Fruit fly (Drosophila melanogaster): ENCODE results near the gene CG13962.

The CG13962 gene

DNA sequence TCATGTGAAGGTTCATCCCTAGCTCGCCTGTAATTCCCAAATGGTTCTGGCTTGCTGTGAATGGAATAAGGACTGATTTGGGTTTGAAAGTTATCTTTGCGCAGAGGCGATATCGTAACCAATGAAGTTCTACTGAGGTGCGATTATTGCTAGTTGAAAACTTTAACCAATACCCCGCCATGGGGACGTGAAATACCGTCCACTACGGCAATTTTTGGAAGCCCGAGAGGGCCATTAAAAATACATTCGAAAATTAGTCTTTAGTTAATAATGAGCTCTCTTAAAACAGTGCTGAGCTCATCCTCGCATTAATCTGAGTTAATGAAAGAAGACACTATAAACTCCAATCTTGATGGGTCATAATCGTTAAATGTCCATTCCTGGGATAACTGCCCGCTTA, 3.7 kb downstream of the CG13962 start:
- TF ChIP-seq HLH106 (tag; optimal IDR thresholded peaks at IDR 0.05) (no peak), psq (GFP tag; optimal IDR thresholded peaks at IDR 0.05) (no peak), CG9705 (GFP tag; optimal IDR thresholded peaks at IDR 0.05) (no peak), Rel (GFP tag; optimal IDR thresholded peaks at IDR 0.05) (no peak), Rel (tag; optimal IDR thresholded peaks at IDR 0.05) (no peak), CG32264 (GFP tag; optimal IDR thresholded peaks at IDR 0.05) (no peak), Hr78 (GFP tag; optimal IDR thresholded peaks at IDR 0.05) (no peak), Mio (GFP tag; optimal IDR thresholded peaks at IDR 0.05) (no peak), br (GFP tag; optimal IDR thresholded peaks at IDR 0.05) (no peak), Hnf4 (GFP tag; optimal IDR thresholded peaks at IDR 0.05) (no peak), GATAd (GFP tag; optimal IDR thresholded peaks at IDR 0.05) (no peak), h (GFP tag; optimal IDR thresholded peaks at IDR 0.05) (no peak), Abd-B (GFP tag; optimal IDR thresholded peaks at IDR 0.05) (no peak), fru (GFP tag; optimal IDR thresholded peaks at IDR 0.05) (no peak), Vsx2 (GFP tag; optimal IDR thresholded peaks at IDR 0.05; ENCODE audit: partially characterized antibody) (no peak), N (GFP tag; optimal IDR thresholded peaks at IDR 0.05) (no peak)

DNA sequence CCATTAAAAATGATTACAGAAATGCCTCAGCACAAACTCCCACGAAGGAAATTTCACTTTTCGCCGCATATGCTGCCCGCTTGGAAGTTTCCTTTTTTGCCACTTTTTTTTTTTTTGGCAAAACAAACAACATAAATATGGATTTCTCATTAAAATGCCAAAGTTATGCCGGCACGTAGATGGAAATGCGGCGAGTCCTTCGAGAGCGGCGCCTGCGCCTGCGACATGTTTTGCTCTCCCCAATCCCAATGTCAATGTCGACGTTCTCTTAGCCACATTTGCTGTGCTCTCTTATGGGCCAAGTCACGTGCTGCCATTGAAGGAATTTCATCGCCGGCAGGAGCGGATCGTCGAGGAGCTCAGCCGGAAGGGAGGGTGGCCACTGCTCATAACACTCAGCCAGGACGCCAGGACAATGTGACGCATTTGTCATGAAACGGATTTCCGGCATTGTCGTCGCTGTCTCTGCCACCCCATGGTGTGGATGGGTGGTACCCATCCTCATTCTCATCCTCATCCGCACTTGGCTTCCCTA, 4.8 kb downstream of the CG13962 start:
- no peak for TF ChIP-seq foxo (GFP tag; optimal IDR thresholded peaks at IDR 0.05)
- TF ChIP-seq ey (GFP tag; optimal IDR thresholded peaks at IDR 0.05) = no peak
- TF ChIP-seq usp (GFP tag; optimal IDR thresholded peaks at IDR 0.05) = no peak
- no peak for TF ChIP-seq lola (GFP tag; optimal IDR thresholded peaks at IDR 0.05)
- TF ChIP-seq Vsx2 (GFP tag; optimal IDR thresholded peaks at IDR 0.05; ENCODE audit: partially characterized antibody) = no peak
- no peak for TF ChIP-seq Abd-B (GFP tag; optimal IDR thresholded peaks at IDR 0.05)
- no peak for TF ChIP-seq h (GFP tag; optimal IDR thresholded peaks at IDR 0.05)
- TF ChIP-seq jim (GFP tag; optimal IDR thresholded peaks at IDR 0.05) = no peak
- no peak for TF ChIP-seq GATAd (GFP tag; optimal IDR thresholded peaks at IDR 0.05)
- no peak for TF ChIP-seq brk (GFP tag; optimal IDR thresholded peaks at IDR 0.05)
- TF ChIP-seq Rel (GFP tag; optimal IDR thresholded peaks at IDR 0.05) = no peak
- no peak for TF ChIP-seq Rel (tag; optimal IDR thresholded peaks at IDR 0.05)
- no peak for TF ChIP-seq Hr78 (GFP tag; optimal IDR thresholded peaks at IDR 0.05)
- TF ChIP-seq tai (GFP tag; optimal IDR thresholded peaks at IDR 0.05) = no peak

- TF ChIP-seq dsf (GFP tag; optimal IDR thresholded peaks at IDR 0.05; ENCODE audit: borderline replicate concordance) (no peak), jim (GFP tag; optimal IDR thresholded peaks at IDR 0.05) (no peak), sv (GFP tag; optimal IDR thresholded peaks at IDR 0.05) (no peak), OdsH (GFP tag; optimal IDR thresholded peaks at IDR 0.05) (no peak), CG9705 (GFP tag; optimal IDR thresholded peaks at IDR 0.05) (no peak), tai (GFP tag; optimal IDR thresholded peaks at IDR 0.05) (no peak), Jra (GFP tag; optimal IDR thresholded peaks at IDR 0.05) (no peak), brk (GFP tag; optimal IDR thresholded peaks at IDR 0.05) (no peak), Dif (GFP tag; optimal IDR thresholded peaks at IDR 0.05; ENCODE audit: partially characterized antibody) (no peak)
Observed at dm6 chr2L:19805007-19805406, 9.3 kb downstream of the CG13962 start.

DNA sequence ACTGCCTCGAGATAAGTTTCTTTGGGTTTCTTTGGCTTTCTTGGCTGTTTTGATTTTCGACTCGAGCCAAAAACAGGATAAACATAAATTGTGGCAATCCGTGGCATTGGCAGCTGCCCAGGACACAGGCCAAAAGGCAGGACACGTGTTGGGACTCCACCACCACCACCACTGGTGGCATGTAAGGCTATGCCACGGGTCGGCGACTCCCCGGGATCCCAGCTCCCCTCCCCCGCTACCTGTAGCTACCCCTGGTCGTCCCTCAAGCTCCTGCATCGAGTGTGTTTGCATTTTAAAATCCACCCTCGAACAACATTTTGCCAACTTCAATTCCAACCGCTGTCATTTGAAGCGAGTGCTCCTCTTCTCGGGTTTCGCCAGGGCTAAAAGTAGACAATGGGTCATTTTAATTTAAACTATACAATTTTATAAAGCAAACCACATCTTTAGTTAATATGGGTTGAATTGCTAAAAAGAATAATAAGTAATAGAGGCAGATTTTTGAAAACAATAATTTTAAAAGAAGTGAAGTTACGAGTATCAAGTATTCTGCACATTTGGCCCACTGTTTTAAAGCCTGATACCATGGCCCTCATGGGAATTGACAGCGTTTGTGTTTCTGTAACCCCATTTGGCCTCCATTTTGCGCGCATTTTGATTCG, 12.2 kb downstream of the CG13962 start:
- TF ChIP-seq dmrt93B (GFP tag; optimal IDR thresholded peaks at IDR 0.05) = no peak
- TF ChIP-seq Hnf4 (GFP tag; optimal IDR thresholded peaks at IDR 0.05) = peak; percentile 17
- TF ChIP-seq Mio (GFP tag; optimal IDR thresholded peaks at IDR 0.05) = no peak
- TF ChIP-seq OdsH (GFP tag; optimal IDR thresholded peaks at IDR 0.05) = peak; percentile 35
- TF ChIP-seq CG9705 (GFP tag; optimal IDR thresholded peaks at IDR 0.05) = no peak
- TF ChIP-seq Myc (optimal IDR thresholded peaks at IDR 0.05) = no peak
- no peak for TF ChIP-seq Vsx2 (GFP tag; optimal IDR thresholded peaks at IDR 0.05; ENCODE audit: partially characterized antibody)
- TF ChIP-seq fru (GFP tag; optimal IDR thresholded peaks at IDR 0.05) = peak; percentile 34
- TF ChIP-seq CrebA (GFP tag; optimal IDR thresholded peaks at IDR 0.05; ENCODE audit: borderline replicate concordance) = no peak
- no peak for TF ChIP-seq jim (GFP tag; optimal IDR thresholded peaks at IDR 0.05)
- no peak for TF ChIP-seq sv (GFP tag; optimal IDR thresholded peaks at IDR 0.05)
- no peak for TF ChIP-seq lola (GFP tag; optimal IDR thresholded peaks at IDR 0.05)
- peak; percentile 24 for TF ChIP-seq rgr (GFP tag; optimal IDR thresholded peaks at IDR 0.05)
- TF ChIP-seq Rel (GFP tag; optimal IDR thresholded peaks at IDR 0.05) = no peak
- no peak for TF ChIP-seq Rel (tag; optimal IDR thresholded peaks at IDR 0.05)
- peak; percentile 5 for TF ChIP-seq h (GFP tag; optimal IDR thresholded peaks at IDR 0.05)
- TF ChIP-seq N (GFP tag; optimal IDR thresholded peaks at IDR 0.05) = no peak
- TF ChIP-seq Hr83 (GFP tag; optimal IDR thresholded peaks at IDR 0.05; ENCODE audit: poor library complexity, severe bottlenecking) = no peak
- TF ChIP-seq ey (GFP tag; optimal IDR thresholded peaks at IDR 0.05) = peak; percentile 33
- no peak for TF ChIP-seq usp (GFP tag; optimal IDR thresholded peaks at IDR 0.05)
- TF ChIP-seq foxo (GFP tag; optimal IDR thresholded peaks at IDR 0.05) = peak in 1 of 2 experiments; percentile 34
- TF ChIP-seq Hr78 (GFP tag; optimal IDR thresholded peaks at IDR 0.05) = no peak

Measured in whole organism, wandering third instar larva.